Worm (Caenorhabditis elegans) whole organism, early embryonic: ENCODE results near the gene T05H10.4.

Experiments
- B0310.2 ChIP-seq: sonication (generic microtip); optimal IDR thresholded peaks from 2 replicates; lab custom pipeline; 2016; ENCODE audit warnings: mild to moderate bottlenecking, missing genetic modification characterization, missing compliant biosample characterization
- F13C5.2 ChIP-seq: sonication (generic microtip); optimal IDR thresholded peaks from 2 replicates; lab custom pipeline; 2017; ENCODE audit warnings: mild to moderate bottlenecking, missing genetic modification characterization, inconsistent platforms, missing compliant biosample characterization
- aly-1 ChIP-seq: sonication (generic microtip); optimal IDR thresholded peaks from 2 replicates; lab custom pipeline; 2016; ENCODE audit warnings: missing genetic modification characterization, missing compliant biosample characterization
- ama-1 ChIP-seq: fragments of 150-350 bp; optimal IDR thresholded peaks from 2 replicates; lab custom pipeline; 2014
- ceh-13 ChIP-seq: fragments of 200-800 bp; sonication (Bioruptor generic); optimal IDR thresholded peaks from 2 replicates; lab custom pipeline; 2018; ENCODE audit warnings: mild to moderate bottlenecking, missing genetic modification characterization, missing compliant biosample characterization
- ceh-36 ChIP-seq: sonication (generic microtip); optimal IDR thresholded peaks from 2 replicates; lab custom pipeline; 2016; ENCODE audit warnings: missing genetic modification characterization, inconsistent platforms, missing compliant biosample characterization
- ets-7 ChIP-seq: sonication (generic microtip); optimal IDR thresholded peaks from 2 replicates; lab custom pipeline; 2016; ENCODE audit warnings: missing genotype, missing genetic modification characterization, missing compliant biosample characterization
- flt-1 ChIP-seq: fragments of 200-800 bp; sonication (Bioruptor generic); IDR thresholded peaks from 2 replicates; pipeline ENCODE4 v1.3.6; 2022; ENCODE audit warnings: missing genetic modification characterization, missing compliant biosample characterization
- hmbx-1 ChIP-seq: sonication (generic microtip); optimal IDR thresholded peaks from 2 replicates; lab custom pipeline; 2016; ENCODE audit warnings: mild to moderate bottlenecking, missing genetic modification characterization, missing compliant biosample characterization
- hmg-4 ChIP-seq: fragments of 200-800 bp; sonication (Bioruptor generic); optimal IDR thresholded peaks from 2 replicates; lab custom pipeline; 2018; ENCODE audit warnings: mild to moderate bottlenecking, missing genetic modification characterization, missing compliant biosample characterization
- hnd-1 ChIP-seq: sonication (generic microtip); optimal IDR thresholded peaks from 2 replicates; lab custom pipeline; 2016; ENCODE audit warnings: missing genetic modification characterization, missing compliant biosample characterization
- pes-1 ChIP-seq: fragments of 200-800 bp; sonication (Bioruptor generic); IDR thresholded peaks from 2 replicates; pipeline ENCODE4 v1.3.6; 2022; ENCODE audit warnings: missing genetic modification reagents, missing genetic modification characterization, missing compliant biosample characterization
- scrt-1 ChIP-seq: fragments of 200-800 bp; sonication (Bioruptor generic); IDR thresholded peaks from 2 replicates; pipeline ENCODE4 v1.3.6; 2022; ENCODE audit warnings: missing genetic modification characterization, missing compliant biosample characterization
- sea-1 ChIP-seq: fragments of 200-800 bp; sonication (Bioruptor generic); conservative IDR thresholded peaks from 2 replicates; pipeline ENCODE4 v1.3.6; 2022; ENCODE audit warnings: missing genetic modification characterization, missing compliant biosample characterization
- tbx-11 ChIP-seq: fragments of 200-800 bp; sonication (Bioruptor generic); IDR thresholded peaks from 2 replicates; pipeline ENCODE4 v1.3.6; 2022; ENCODE audit warnings: missing genetic modification characterization, missing compliant biosample characterization
- tbx-37 ChIP-seq: fragments of 200-800 bp; sonication (Bioruptor generic); conservative IDR thresholded peaks from 2 replicates; pipeline ENCODE4 v1.3.6; 2022; ENCODE audit warnings: missing genetic modification reagents, missing genetic modification characterization, missing compliant biosample characterization
- tra-4 ChIP-seq: sonication (generic microtip); optimal IDR thresholded peaks from 2 replicates; lab custom pipeline; 2017; ENCODE audit warnings: missing genetic modification characterization, missing compliant biosample characterization

T05H10.4 gene

DNA sequence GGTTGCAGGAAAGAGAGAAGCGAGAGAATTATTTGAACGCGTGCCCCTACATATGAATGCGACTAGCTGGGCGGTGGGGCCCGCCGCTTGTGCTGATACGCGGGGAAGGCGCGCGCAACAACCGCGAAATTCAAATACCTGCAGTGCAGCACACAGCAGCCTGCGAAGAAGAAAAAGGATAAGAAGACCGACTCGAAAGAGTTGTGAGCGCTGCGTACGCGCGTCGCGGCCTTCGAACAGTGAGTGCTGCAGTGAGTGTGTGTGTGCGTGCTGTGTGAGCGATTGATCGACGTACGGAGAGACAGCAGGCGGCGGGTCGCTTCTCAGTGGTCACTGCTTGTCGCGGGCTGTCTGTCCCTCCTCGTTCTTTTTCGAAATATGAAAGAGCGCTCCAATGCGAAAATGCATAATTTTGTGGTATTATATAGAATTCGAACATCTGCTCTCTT lies 24.7 kb upstream of the T05H10.4 start:
- TF ChIP-seq tbx-11 = no peak
- TF ChIP-seq hnd-1 (tag; lab: Kevin White, UChicago) = no peak
- no peak; the same call in 1 of the 2 replicates for TF ChIP-seq sea-1 (GFP tag; lab: Robert Waterston, UW)
- TF ChIP-seq tra-4 (tag; lab: Kevin White, UChicago) = no peak
- no peak for TF ChIP-seq ama-1 (lab: Kevin White, UChicago)
- no peak for TF ChIP-seq hmbx-1
- TF ChIP-seq tbx-37 (GFP tag; lab: Robert Waterston, UW) = no peak
- TF ChIP-seq pes-1 = peak; percentile 24; the same call in 1 of the 2 replicates
- TF ChIP-seq aly-1 (tag; lab: Kevin White, UChicago) = peak; percentile 80
- peak; percentile 26 for TF ChIP-seq B0310.2 (tag; lab: Kevin White, UChicago)
- TF ChIP-seq flt-1 (GFP tag; lab: Robert Waterston, UW) = no peak
- no peak for TF ChIP-seq ceh-13 (GFP tag; lab: Kevin White, UChicago)
- TF ChIP-seq ceh-36 (tag; lab: Kevin White, UChicago) = no peak
- TF ChIP-seq hmg-4 = peak; percentile 95
- peak; percentile 35 for TF ChIP-seq ets-7 (tag; lab: Kevin White, UChicago)
- peak; percentile 59; the same call in 1 of the 2 replicates for TF ChIP-seq scrt-1
- TF ChIP-seq F13C5.2 = peak; percentile 63

ce11 chrII:8028730-8029129 lies 24.2 kb upstream of the T05H10.4 start:
- TF ChIP-seq ceh-36 (tag; lab: Kevin White, UChicago) (no peak), hnd-1 (tag; lab: Kevin White, UChicago) (no peak), ceh-13 (GFP tag; lab: Kevin White, UChicago) (no peak), tra-4 (tag; lab: Kevin White, UChicago) (no peak), pes-1 (no peak), F13C5.2 (no peak), sea-1 (GFP tag; lab: Robert Waterston, UW) (no peak), tbx-37 (GFP tag; lab: Robert Waterston, UW) (no peak), ets-7 (tag; lab: Kevin White, UChicago) (no peak), hmbx-1 (no peak), hmg-4 (no peak), aly-1 (tag; lab: Kevin White, UChicago) (no peak)

- no peak for TF ChIP-seq tbx-37 (GFP tag; lab: Robert Waterston, UW)
- TF ChIP-seq hmbx-1 = no peak
Measured at ce11 chrII:8032657-8033056, 20.3 kb upstream of the T05H10.4 start, which contains the start of gene nrf-6. nrf-6 (minus strand) TSS chrII:8032708.

- TF ChIP-seq ceh-13 (GFP tag; lab: Kevin White, UChicago) (no peak), tbx-37 (GFP tag; lab: Robert Waterston, UW) (no peak), ceh-36 (tag; lab: Kevin White, UChicago) (no peak)
Measured at ce11 chrII:8034008-8034407, 18.9 kb upstream of the T05H10.4 start.

DNA sequence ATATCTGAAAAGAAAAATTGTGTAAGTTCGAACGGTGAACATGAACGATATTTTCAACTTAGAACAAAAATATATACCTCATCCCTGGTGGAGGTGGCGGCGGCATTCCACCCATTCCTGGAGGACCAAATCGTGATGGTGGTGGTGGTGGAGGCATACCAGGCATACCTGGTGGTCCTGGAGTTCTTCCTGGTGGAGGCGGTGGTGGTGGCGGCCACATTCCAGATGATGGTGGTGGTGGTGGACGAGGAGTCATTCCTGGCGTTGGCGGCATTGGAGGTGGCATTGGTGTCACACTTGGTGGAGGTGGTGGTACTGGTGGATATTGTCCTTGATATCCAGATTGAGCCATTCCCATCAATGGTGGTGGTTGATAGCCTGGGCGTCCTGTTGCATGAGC lies 18.3 kb upstream of the T05H10.4 start:
- no peak for TF ChIP-seq hnd-1 (tag; lab: Kevin White, UChicago)
- TF ChIP-seq aly-1 (tag; lab: Kevin White, UChicago) = no peak
- no peak for TF ChIP-seq scrt-1
- no peak for TF ChIP-seq sea-1 (GFP tag; lab: Robert Waterston, UW)
- no peak for TF ChIP-seq B0310.2 (tag; lab: Kevin White, UChicago)
- no peak for TF ChIP-seq hmbx-1
- no peak for TF ChIP-seq ceh-13 (GFP tag; lab: Kevin White, UChicago)
- TF ChIP-seq flt-1 (GFP tag; lab: Robert Waterston, UW) = no peak
- no peak for TF ChIP-seq hmg-4
- TF ChIP-seq pes-1 = no peak
- TF ChIP-seq F13C5.2 = no peak
- no peak for TF ChIP-seq tbx-11
- TF ChIP-seq tra-4 (tag; lab: Kevin White, UChicago) = no peak
- TF ChIP-seq ama-1 (lab: Kevin White, UChicago) = no peak
- TF ChIP-seq ceh-36 (tag; lab: Kevin White, UChicago) = no peak

DNA sequence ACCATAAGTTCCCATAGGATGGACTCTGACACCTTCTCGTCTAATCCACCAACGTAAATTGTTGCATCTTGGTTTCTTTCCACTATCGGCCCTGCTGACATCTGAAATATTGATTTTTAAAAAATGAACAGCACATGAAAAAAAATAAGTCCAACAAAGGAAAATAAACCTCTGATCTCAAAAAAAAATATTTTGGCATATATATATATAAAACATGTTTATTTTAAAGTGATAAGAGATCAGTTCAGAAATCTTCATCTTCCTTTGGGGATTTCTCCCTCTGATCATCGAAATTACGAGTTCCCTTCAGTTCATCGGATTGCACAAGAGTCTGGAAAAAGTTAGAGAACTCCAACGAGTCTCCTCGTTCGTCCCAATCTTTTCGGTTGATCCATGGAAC lies 17.3 kb upstream of the T05H10.4 start, which contains the start of gene sap-49:
TSS of gene sap-49 (minus strand) at position 101 of the 400 bp plus-strand sequence.
- TF ChIP-seq sea-1 (GFP tag; lab: Robert Waterston, UW) = no peak

DNA sequence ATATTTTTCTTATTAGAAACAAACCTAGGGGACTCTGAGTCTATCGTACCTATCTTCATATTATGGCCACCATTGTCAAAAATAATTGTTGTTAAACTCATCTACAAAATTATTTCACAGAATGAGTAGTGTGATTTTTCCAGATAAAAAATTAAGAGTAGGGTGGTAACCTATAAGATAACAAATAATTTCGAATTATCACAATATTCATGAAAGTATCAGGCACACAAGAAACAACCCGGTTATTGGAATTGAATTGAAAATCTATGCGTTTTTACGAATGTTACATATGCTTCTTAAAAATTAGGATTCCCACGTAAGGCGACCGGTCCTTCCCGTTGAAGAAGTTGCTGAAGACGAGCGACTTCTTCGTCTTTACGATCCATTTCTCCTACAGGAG lies 15.7 kb upstream of the T05H10.4 start, which contains the start of gene arp-6:
TSS of gene arp-6 (minus strand) at position 101 of the 400 bp plus-strand sequence.
- no peak for TF ChIP-seq pes-1
- no peak for TF ChIP-seq B0310.2 (tag; lab: Kevin White, UChicago)
- TF ChIP-seq ama-1 (lab: Kevin White, UChicago) = no peak
- no peak for TF ChIP-seq F13C5.2
- TF ChIP-seq sea-1 (GFP tag; lab: Robert Waterston, UW) = no peak
- no peak for TF ChIP-seq ets-7 (tag; lab: Kevin White, UChicago)
- TF ChIP-seq scrt-1 = no peak

- TF ChIP-seq B0310.2 (tag; lab: Kevin White, UChicago) = no peak
- TF ChIP-seq hmbx-1 = no peak
- TF ChIP-seq sea-1 (GFP tag; lab: Robert Waterston, UW) = no peak
- no peak for TF ChIP-seq ceh-36 (tag; lab: Kevin White, UChicago)
- TF ChIP-seq hmg-4 = no peak
- no peak for TF ChIP-seq F13C5.2
Measured at ce11 chrII:8037863-8038262, 15.1 kb upstream of the T05H10.4 start, which contains the start of gene C08B11.9. C08B11.9 (minus strand) TSS chrII:8038169.

ce11 chrII:8039416-8039815 lies 13.5 kb upstream of the T05H10.4 start, which contains the start of the genes ubh-4 and algn-6:
ubh-4 (minus strand) TSS chrII:8039597.
algn-6 (plus strand) TSS chrII:8039802.
- TF ChIP-seq aly-1 (tag; lab: Kevin White, UChicago) (no peak), tbx-37 (GFP tag; lab: Robert Waterston, UW) (0 out of 2 replicates have a peak, but pooled peaks have one; percentile 7)
